Worm (Caenorhabditis elegans) whole organism, L1 larva: Measurements from ENCODE around the gene Y5F2A.4.

Source experiments
- F16B12.6 ChIP-seq: fragments of 150-350 bp; optimal IDR thresholded peaks from 2 replicates; lab custom pipeline; 2014; ENCODE audit warnings: missing biosample characterization, missing genetic modification characterization
- Y116A8C.19 ChIP-seq: sonication (generic microtip); optimal IDR thresholded peaks from 2 replicates; lab custom pipeline; 2016; ENCODE audit warnings: missing compliant biosample characterization, missing genetic modification characterization, borderline replicate concordance
- aha-1 ChIP-seq: fragments of 150-350 bp; optimal IDR thresholded peaks from 2 replicates; lab custom pipeline; 2014; ENCODE audit warnings: missing biosample characterization, missing genetic modification characterization
- blmp-1 ChIP-seq: fragments of 150-350 bp; optimal IDR thresholded peaks from 2 replicates; lab custom pipeline; 2014; ENCODE audit warnings: missing biosample characterization, missing genetic modification characterization
- ceh-63 ChIP-seq: fragments of 200-800 bp; sonication (Bioruptor generic); optimal IDR thresholded peaks from 2 replicates; lab custom pipeline; 2018; ENCODE audit warnings: mild to moderate bottlenecking, missing genetic modification characterization, missing compliant biosample characterization
- ceh-90 ChIP-seq: sonication (generic microtip); optimal IDR thresholded peaks from 2 replicates; lab custom pipeline; 2016; ENCODE audit warnings: missing genetic modification characterization, missing compliant biosample characterization
- ces-1 ChIP-seq: fragments of 150-350 bp; optimal IDR thresholded peaks from 2 replicates; lab custom pipeline; 2014; ENCODE audit warnings: missing biosample characterization, missing genetic modification reagents, missing genetic modification characterization
- dpl-1 ChIP-seq, 3 experiments: fragments of 150-350 bp in 2 of 3; sonication (generic microtip) in 1 of 3; optimal IDR thresholded peaks; 2 replicates each; lab custom pipeline; 2014 to 2017; ENCODE audit warnings: missing biosample characterization in 3 of 3, missing genetic modification characterization in 3 of 3, missing genetic modification reagents in 3 of 3
- efl-1 ChIP-seq, 4 experiments: fragments of 150-350 bp; optimal IDR thresholded peaks in 3 of 4; peaks in 1 of 4; 1 replicate in 1 of 4; 2 replicates in 3 of 4; lab custom pipeline; 2014; ENCODE audit warnings: missing biosample characterization in 2 of 4, missing genetic modification characterization in 2 of 4, missing genetic modification reagents in 2 of 4
- egl-27 ChIP-seq, 2 experiments: fragments of 150-350 bp in 1 of 2; sonication (generic microtip); optimal IDR thresholded peaks; 3 replicates each; lab custom pipeline; 2017 to 2018; ENCODE audit warnings: missing biosample characterization in 2 of 2, missing genetic modification characterization in 2 of 2, missing genetic modification reagents in 2 of 2
- ets-5 ChIP-seq: fragments of 200-800 bp; sonication (Bioruptor generic); IDR thresholded peaks from 2 replicates; pipeline ENCODE4 v1.3.6; 2022; ENCODE audit warnings: missing genetic modification characterization, missing compliant biosample characterization
- fkh-10 ChIP-seq: sonication (generic microtip); optimal IDR thresholded peaks from 2 replicates; lab custom pipeline; 2017; ENCODE audit warnings: missing biosample characterization, missing genetic modification reagents, missing genetic modification characterization
- fkh-4 ChIP-seq: sonication (generic microtip); optimal IDR thresholded peaks from 2 replicates; lab custom pipeline; 2016; ENCODE audit warnings: missing compliant biosample characterization, missing genetic modification characterization, borderline replicate concordance
- fkh-8 ChIP-seq: sonication (generic microtip); optimal IDR thresholded peaks from 2 replicates; lab custom pipeline; 2016; ENCODE audit warnings: mild to moderate bottlenecking, missing genetic modification characterization, missing compliant biosample characterization
- grh-1 ChIP-seq: fragments of 200-800 bp; sonication (Bioruptor generic); IDR thresholded peaks from 2 replicates; pipeline ENCODE4 v1.3.6; 2022; ENCODE audit warnings: missing genetic modification reagents, missing genetic modification characterization, missing compliant biosample characterization
- hpl-2 ChIP-seq: fragments of 150-350 bp; optimal IDR thresholded peaks from 2 replicates; lab custom pipeline; 2014; ENCODE audit warnings: missing biosample characterization, missing genetic modification reagents, missing genetic modification characterization
- lin-13 ChIP-seq: fragments of 150-350 bp; optimal IDR thresholded peaks from 2 replicates; lab custom pipeline; 2014; ENCODE audit warnings: missing biosample characterization, missing genetic modification reagents, missing genetic modification characterization
- lin-14 ChIP-seq: fragments of 200-800 bp; sonication (Bioruptor generic); optimal IDR thresholded peaks from 2 replicates; lab custom pipeline; 2018; ENCODE audit warnings: mild to moderate bottlenecking, missing genetic modification characterization, moderate library complexity, missing compliant biosample characterization
- lin-15B ChIP-seq: fragments of 150-350 bp; sonication (generic microtip); optimal IDR thresholded peaks from 3 replicates; lab custom pipeline; 2014; ENCODE audit warnings: missing biosample characterization, missing genetic modification characterization
- lsy-2 ChIP-seq, 2 experiments: fragments of 150-350 bp; optimal IDR thresholded peaks; 2 replicates each; lab custom pipeline; 2014; ENCODE audit warnings: missing biosample characterization in 2 of 2, missing genetic modification characterization in 2 of 2
- mab-9 ChIP-seq: fragments of 200-800 bp; sonication (Bioruptor generic); IDR thresholded peaks from 2 replicates; pipeline ENCODE4 v1.3.6; 2022; ENCODE audit warnings: missing genetic modification reagents, missing genetic modification characterization, missing compliant biosample characterization
- mdl-1 ChIP-seq, 2 experiments: fragments of 150-350 bp; optimal IDR thresholded peaks; 2 replicates each; lab custom pipeline; 2014 to 2017; ENCODE audit warnings: missing biosample characterization in 2 of 2, missing genetic modification characterization in 2 of 2, inconsistent platforms in 1 of 2
- nhr-11 ChIP-seq: fragments of 150-350 bp; optimal IDR thresholded peaks from 2 replicates; lab custom pipeline; 2014; ENCODE audit warnings: missing biosample characterization, missing genetic modification characterization
- nhr-19 ChIP-seq: fragments of 200-800 bp; sonication (Bioruptor generic); conservative IDR thresholded peaks from 2 replicates; pipeline ENCODE4 v1.3.6; 2022; ENCODE audit warnings: missing genetic modification characterization, missing compliant biosample characterization
- nhr-20 ChIP-seq: sonication (generic microtip); optimal IDR thresholded peaks from 2 replicates; lab custom pipeline; 2016; ENCODE audit warnings: mild to moderate bottlenecking, missing genetic modification characterization, missing compliant biosample characterization
- nhr-71 ChIP-seq: sonication (generic microtip); optimal IDR thresholded peaks from 2 replicates; lab custom pipeline; 2016; ENCODE audit warnings: mild to moderate bottlenecking, missing genetic modification characterization, moderate library complexity, missing compliant biosample characterization
- nhr-76 ChIP-seq: sonication (generic microtip); optimal IDR thresholded peaks from 2 replicates; lab custom pipeline; 2017; ENCODE audit warnings: missing biosample characterization, missing genetic modification characterization
- nhr-77 ChIP-seq: fragments of 150-350 bp; optimal IDR thresholded peaks from 2 replicates; lab custom pipeline; 2014; ENCODE audit warnings: missing biosample characterization, missing genetic modification characterization
- nhr-85 ChIP-seq: sonication (generic microtip); peaks from one replicate; lab custom pipeline; 2016; ENCODE audit warnings: missing genetic modification characterization, inconsistent platforms, missing compliant biosample characterization
- pag-3 ChIP-seq: sonication (generic microtip); optimal IDR thresholded peaks from 2 replicates; lab custom pipeline; 2017; ENCODE audit warnings: missing genetic modification characterization, mild to moderate bottlenecking, missing compliant biosample characterization, antibody characterized with exemption, borderline replicate concordance; ENCODE audit not compliant: insufficient read depth
- rnt-1 ChIP-seq: sonication (generic microtip); optimal IDR thresholded peaks from 2 replicates; lab custom pipeline; 2016; ENCODE audit warnings: mild to moderate bottlenecking, missing genetic modification characterization, moderate library complexity, missing compliant biosample characterization
- skn-1 ChIP-seq: fragments of 150-350 bp; optimal IDR thresholded peaks from 2 replicates; lab custom pipeline; 2014; ENCODE audit warnings: missing biosample characterization, missing genetic modification characterization
- snpc-4 ChIP-seq: fragments of 150-350 bp; optimal IDR thresholded peaks from 2 replicates; lab custom pipeline; 2014; ENCODE audit warnings: missing biosample characterization, missing genetic modification characterization
- snu-23 ChIP-seq: sonication (generic microtip); optimal IDR thresholded peaks from 2 replicates; lab custom pipeline; 2016; ENCODE audit warnings: missing genetic modification characterization, missing compliant biosample characterization
- sptf-1 ChIP-seq: fragments of 150-350 bp; optimal IDR thresholded peaks from 2 replicates; lab custom pipeline; 2014; ENCODE audit warnings: missing biosample characterization, missing genetic modification characterization
- sup-37 ChIP-seq: fragments of 200-800 bp; sonication (Bioruptor generic); optimal IDR thresholded peaks from 2 replicates; lab custom pipeline; 2018; ENCODE audit warnings: mild to moderate bottlenecking, missing genetic modification characterization, missing compliant biosample characterization
- swsn-7 ChIP-seq: sonication (generic microtip); optimal IDR thresholded peaks from 2 replicates; lab custom pipeline; 2016; ENCODE audit warnings: missing genetic modification characterization, missing compliant biosample characterization
- tbx-2 ChIP-seq: sonication (generic microtip); optimal IDR thresholded peaks from 2 replicates; lab custom pipeline; 2016; ENCODE audit warnings: missing genetic modification characterization, missing compliant biosample characterization
- unc-130 ChIP-seq: fragments of 150-350 bp; optimal IDR thresholded peaks from 2 replicates; lab custom pipeline; 2017; ENCODE audit warnings: missing biosample characterization, missing genetic modification characterization, inconsistent platforms
- unc-30 ChIP-seq: sonication (generic microtip); optimal IDR thresholded peaks from 2 replicates; lab custom pipeline; 2017; ENCODE audit warnings: missing biosample characterization, missing genetic modification characterization
- unc-86 ChIP-seq: sonication (generic microtip); optimal IDR thresholded peaks from 2 replicates; lab custom pipeline; 2016; ENCODE audit warnings: missing genetic modification characterization, missing compliant biosample characterization
- vab-15 ChIP-seq: sonication (generic microtip); optimal IDR thresholded peaks from 2 replicates; lab custom pipeline; 2017; ENCODE audit warnings: missing genotype, mild to moderate bottlenecking, missing genetic modification characterization, missing compliant biosample characterization
- xbp-1 ChIP-seq: sonication (generic microtip); optimal IDR thresholded peaks from 2 replicates; lab custom pipeline; 2016; ENCODE audit warnings: missing genetic modification characterization, missing compliant biosample characterization
- zag-1 ChIP-seq: fragments of 150-350 bp; optimal IDR thresholded peaks from 2 replicates; lab custom pipeline; 2014; ENCODE audit warnings: missing biosample characterization, missing genetic modification characterization
- zip-4 ChIP-seq: fragments of 200-800 bp; sonication (Bioruptor generic); optimal IDR thresholded peaks from 2 replicates; lab custom pipeline; 2018; ENCODE audit warnings: mild to moderate bottlenecking, missing genetic modification characterization, moderate library complexity, missing compliant biosample characterization
- ztf-4 ChIP-seq: fragments of 150-350 bp; optimal IDR thresholded peaks from 2 replicates; lab custom pipeline; 2014; ENCODE audit warnings: missing biosample characterization, missing genetic modification characterization

The Y5F2A.4 gene

DNA sequence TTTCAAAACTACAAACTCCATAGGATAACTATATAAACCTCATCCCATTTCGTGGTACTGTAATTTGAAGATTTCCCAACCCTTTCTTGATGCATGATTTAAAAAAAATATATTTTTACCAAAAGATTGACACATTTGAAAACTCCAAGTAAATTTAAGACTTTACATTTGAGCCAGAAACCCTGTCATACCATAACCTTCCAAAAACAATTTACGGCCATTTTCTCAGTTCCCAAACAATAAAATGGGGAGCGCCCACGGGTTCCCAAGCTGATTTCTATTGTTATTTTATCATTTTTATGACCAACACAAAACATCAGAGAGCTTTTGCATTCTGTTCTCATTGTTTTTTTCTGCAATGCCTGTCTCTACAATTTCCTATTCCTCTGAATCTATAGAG is 34.3 kb upstream of the Y5F2A.4 start, which contains the start of gene clc-9:
clc-9 (plus strand) TSS at position 301 of the 400 bp plus-strand sequence.
- TF ChIP-seq ces-1 (GFP tag; lab: Kevin White, UChicago) (no peak), vab-15 (tag; lab: Kevin White, UChicago) (no peak), zag-1 (no peak), nhr-85 (tag; lab: Kevin White, UChicago) (no peak), efl-1 (optimal IDR thresholded peaks at IDR 0.05; lab: Kevin White, UChicago) (no peak), efl-1 (GFP tag; optimal IDR thresholded peaks at IDR 0.05 in 1 of 2; lab: Kevin White, UChicago) (peak in 1 of 2 experiments; percentile 27), unc-30 (tag; lab: Kevin White, UChicago) (no peak), Y116A8C.19 (tag; lab: Kevin White, UChicago) (no peak)

ce11 chrIV:11111898-11112297 is 33.5 kb upstream of the Y5F2A.4 start:
- peak; percentile 47 for TF ChIP-seq nhr-71 (tag; lab: Kevin White, UChicago)
- TF ChIP-seq snu-23 (GFP tag; lab: Kevin White, UChicago): peak; percentile 17
- TF ChIP-seq lsy-2 (tag; optimal IDR thresholded peaks at IDR 0.05; lab: Kevin White, UChicago): peak in 1 of 2 experiments; percentile 42
- TF ChIP-seq xbp-1 (tag; lab: Kevin White, UChicago): peak; percentile 51
- peak; percentile 62 for TF ChIP-seq rnt-1
- TF ChIP-seq lin-14 (GFP tag; lab: Kevin White, UChicago): peak; percentile 46
- no peak for TF ChIP-seq unc-30 (tag; lab: Kevin White, UChicago)
- TF ChIP-seq unc-130 (tag; lab: Kevin White, UChicago): peak; percentile 55
- TF ChIP-seq grh-1 (GFP tag; lab: Robert Waterston, UW): no peak
- TF ChIP-seq, all 84 proteins: peak for 7

ce11 chrIV:11110995-11111619 is 32.7 kb upstream of the Y5F2A.4 start, which contains the start of gene rps-5:
TSS of gene rps-5 (minus strand) at chrIV:11111045.
- no peak for TF ChIP-seq Y116A8C.19 (tag; lab: Kevin White, UChicago)
- TF ChIP-seq hpl-2 (GFP tag; lab: Kevin White, UChicago): no peak
- peak; percentile 36 for TF ChIP-seq nhr-77 (tag; lab: Kevin White, UChicago)
- TF ChIP-seq dpl-1 (GFP tag; optimal IDR thresholded peaks at IDR 0.05; lab: Kevin White, UChicago): peak; percentile 78 to 85 (median 84)
- TF ChIP-seq ztf-4 (tag; lab: Kevin White, UChicago): no peak
- TF ChIP-seq ces-1 (GFP tag; lab: Kevin White, UChicago): no peak
- peak; percentile 59 for TF ChIP-seq tbx-2 (tag; lab: Kevin White, UChicago)
- no peak for TF ChIP-seq nhr-76 (tag; lab: Kevin White, UChicago)
- TF ChIP-seq aha-1 (tag; lab: Kevin White, UChicago): no peak
- TF ChIP-seq nhr-71 (tag; lab: Kevin White, UChicago): peak; percentile 80
- peak; percentile 79 to 89 for TF ChIP-seq efl-1 (optimal IDR thresholded peaks at IDR 0.05; lab: Kevin White, UChicago)
- TF ChIP-seq efl-1 (GFP tag; optimal IDR thresholded peaks at IDR 0.05 in 1 of 2; lab: Kevin White, UChicago): peak; percentile 84 to 99
- no peak for TF ChIP-seq nhr-11 (tag; lab: Kevin White, UChicago)
- no peak for TF ChIP-seq zip-4 (GFP tag; lab: Kevin White, UChicago)
- peak; percentile 25 for TF ChIP-seq lin-15B
- no peak for TF ChIP-seq sptf-1
- TF ChIP-seq F16B12.6 (tag; lab: Kevin White, UChicago): no peak
- no peak for TF ChIP-seq sup-37
- peak; percentile 80 for TF ChIP-seq snu-23 (GFP tag; lab: Kevin White, UChicago)
- peak; percentile 59 for TF ChIP-seq nhr-20 (tag; lab: Kevin White, UChicago)
- TF ChIP-seq fkh-4 (tag; lab: Kevin White, UChicago): no peak
- no peak for TF ChIP-seq ets-5 (GFP tag; lab: Robert Waterston, UW)
- TF ChIP-seq nhr-19: peak; percentile 66
- TF ChIP-seq blmp-1 (tag; lab: Kevin White, UChicago): peak; percentile 54
- TF ChIP-seq mab-9 (GFP tag; lab: Robert Waterston, UW): no peak
- peak; percentile 21 for TF ChIP-seq fkh-8
- TF ChIP-seq ceh-63 (GFP tag; lab: Kevin White, UChicago): no peak
- peak; percentile 61 for TF ChIP-seq swsn-7 (tag; lab: Kevin White, UChicago)
- peak; percentile 44 for TF ChIP-seq skn-1
- no peak for TF ChIP-seq pag-3 (tag; lab: Kevin White, UChicago)
- no peak for TF ChIP-seq fkh-10 (GFP tag; lab: Kevin White, UChicago)
- no peak for TF ChIP-seq ceh-90 (tag; lab: Kevin White, UChicago)
- TF ChIP-seq lin-13: peak; percentile 3
- TF ChIP-seq egl-27 (tag; optimal IDR thresholded peaks at IDR 0.05; lab: Kevin White, UChicago): no peak
- TF ChIP-seq mdl-1 (tag; optimal IDR thresholded peaks at IDR 0.05; lab: Kevin White, UChicago): peak in 1 of 2 experiments; percentile 50
- TF ChIP-seq unc-86 (tag; lab: Kevin White, UChicago): peak; percentile 22
- peak; percentile 63 for TF ChIP-seq rnt-1
- TF ChIP-seq snpc-4 (tag; lab: Kevin White, UChicago): peak; percentile 35
- TF ChIP-seq grh-1 (GFP tag; lab: Robert Waterston, UW): no peak
